Fruit fly (Drosophila melanogaster) whole organism, embryonic: Measurements from ENCODE around the gene eIF2Balpha.

Source experiments
- Adf1 ChIP-seq: fragments of 200-800 bp; sonication (Bioruptor generic); IDR thresholded peaks from 2 replicates; pipeline ENCODE4 v1.3.6; 2022; ENCODE audit warnings: missing biosample characterization, missing genetic modification characterization
- B-H1 ChIP-seq: fragments of 200-800 bp; sonication (Bioruptor generic); IDR thresholded peaks from 3 replicates; pipeline ENCODE4 v1.3.6; 2022; ENCODE audit warnings: missing biosample characterization, missing genetic modification characterization
- CG10147 ChIP-seq: fragments of 200-800 bp; sonication (Bioruptor generic); optimal IDR thresholded peaks from 2 replicates; lab custom pipeline; 2019; ENCODE audit warnings: missing biosample characterization, mild to moderate bottlenecking, missing genetic modification characterization, moderate library complexity
- CG13775 ChIP-seq: fragments of 200-800 bp; sonication (Bioruptor generic); optimal IDR thresholded peaks from 3 replicates; lab custom pipeline; 2017; ENCODE audit warnings: missing biosample characterization, mild to moderate bottlenecking, missing genetic modification characterization
- CG14441 ChIP-seq: fragments of 200-800 bp; sonication (Bioruptor generic); IDR thresholded peaks from 2 replicates; pipeline ENCODE4 v1.3.6; 2022; ENCODE audit warnings: missing biosample characterization, missing genetic modification characterization
- CG1603 ChIP-seq: fragments of 200-800 bp; sonication (Bioruptor generic); optimal IDR thresholded peaks from 2 replicates; lab custom pipeline; 2019; ENCODE audit warnings: missing biosample characterization, mild to moderate bottlenecking, missing genetic modification characterization, moderate library complexity
- CG1647 ChIP-seq: fragments of 200-800 bp; sonication (Bioruptor generic); optimal IDR thresholded peaks from 3 replicates; lab custom pipeline; 2016; ENCODE audit warnings: missing biosample characterization, missing genetic modification characterization
- CG2712 ChIP-seq: fragments of 200-800 bp; optimal IDR thresholded peaks from 3 replicates; lab custom pipeline; 2019; ENCODE audit warnings: missing biosample characterization, mild to moderate bottlenecking, missing genetic modification characterization, moderate library complexity
- CG34376 ChIP-seq: fragments of 200-800 bp; sonication (Bioruptor generic); optimal IDR thresholded peaks from 2 replicates; lab custom pipeline; 2018; ENCODE audit warnings: missing biosample characterization, mild to moderate bottlenecking, missing genetic modification characterization
- CG4360 ChIP-seq: fragments of 200-800 bp; sonication (Bioruptor generic); IDR thresholded peaks from 2 replicates; pipeline ENCODE4 v1.3.6; 2022; ENCODE audit warnings: missing biosample characterization, missing genetic modification characterization
- CG4707 ChIP-seq: fragments of 200-800 bp; sonication (Bioruptor generic); optimal IDR thresholded peaks from 2 replicates; lab custom pipeline; 2018; ENCODE audit warnings: missing biosample characterization, mild to moderate bottlenecking, missing genetic modification characterization, moderate library complexity
- CG7786 ChIP-seq: fragments of 200-800 bp; sonication (Bioruptor generic); optimal IDR thresholded peaks from 2 replicates; lab custom pipeline; 2016; ENCODE audit warnings: missing biosample characterization, missing genetic modification characterization
- CG9727 ChIP-seq: fragments of 200-800 bp; sonication (Bioruptor generic); optimal IDR thresholded peaks from 3 replicates; lab custom pipeline; 2017; ENCODE audit warnings: missing biosample characterization, mild to moderate bottlenecking, missing genetic modification characterization
- Camta ChIP-seq: fragments of 200-800 bp; sonication (Bioruptor generic); optimal IDR thresholded peaks from 2 replicates; lab custom pipeline; 2016; ENCODE audit warnings: missing biosample characterization, missing genetic modification characterization
- Dad ChIP-seq: fragments of 200-800 bp; sonication (Bioruptor generic); optimal IDR thresholded peaks from 3 replicates; lab custom pipeline; 2016; ENCODE audit warnings: missing biosample characterization, missing genetic modification characterization
- Deaf1 ChIP-seq: fragments of 200-800 bp; optimal IDR thresholded peaks from 3 replicates; lab custom pipeline; 2019; ENCODE audit warnings: missing biosample characterization, mild to moderate bottlenecking, missing genetic modification characterization, moderate library complexity
- ERR ChIP-seq: fragments of 200-800 bp; sonication (Bioruptor generic); optimal IDR thresholded peaks from 2 replicates; lab custom pipeline; 2016; ENCODE audit warnings: missing biosample characterization, missing genetic modification characterization
- Ets97D ChIP-seq: fragments of 200-800 bp; sonication (Bioruptor generic); optimal IDR thresholded peaks from 3 replicates; lab custom pipeline; 2016; ENCODE audit warnings: missing biosample characterization, missing genetic modification characterization
- MESR4 ChIP-seq: fragments of 200-800 bp; sonication (Bioruptor generic); optimal IDR thresholded peaks from 2 replicates; lab custom pipeline; 2018; ENCODE audit warnings: missing biosample characterization, mild to moderate bottlenecking, missing genetic modification characterization, moderate library complexity
- Meics ChIP-seq: fragments of 200-800 bp; sonication (Bioruptor generic); optimal IDR thresholded peaks from 2 replicates; lab custom pipeline; 2017; ENCODE audit warnings: missing biosample characterization, mild to moderate bottlenecking, missing genetic modification characterization
- Taf1 ChIP-seq: fragments of 200-800 bp; sonication (Bioruptor generic); IDR thresholded peaks from 2 replicates; pipeline ENCODE4 v1.3.6; 2022; ENCODE audit warnings: missing biosample characterization, missing genetic modification characterization
- ab ChIP-seq: fragments of 200-800 bp; sonication (Bioruptor generic); optimal IDR thresholded peaks from 2 replicates; lab custom pipeline; 2016; ENCODE audit warnings: missing biosample characterization, missing genetic modification characterization
- cg ChIP-seq: fragments of 200-800 bp; sonication (Bioruptor generic); optimal IDR thresholded peaks from 3 replicates; lab custom pipeline; 2019; ENCODE audit warnings: missing biosample characterization, mild to moderate bottlenecking, missing genetic modification characterization, moderate library complexity
- chn ChIP-seq: fragments of 200-800 bp; sonication (Bioruptor generic); optimal IDR thresholded peaks from 2 replicates; lab custom pipeline; 2016; ENCODE audit warnings: missing biosample characterization, missing genetic modification characterization
- esg ChIP-seq: fragments of 200-800 bp; sonication (Bioruptor generic); conservative IDR thresholded peaks from 2 replicates; pipeline ENCODE4 v1.3.6; 2022; ENCODE audit warnings: missing biosample characterization, missing genetic modification characterization
- exex ChIP-seq: fragments of 200-800 bp; sonication (Bioruptor generic); optimal IDR thresholded peaks from 4 replicates; lab custom pipeline; 2018; ENCODE audit warnings: missing biosample characterization, mild to moderate bottlenecking, missing genetic modification characterization, moderate library complexity
- gt ChIP-seq: fragments of 200-800 bp; sonication (Bioruptor generic); IDR thresholded peaks from 2 replicates; pipeline ENCODE4 v1.3.6; 2022; ENCODE audit warnings: missing biosample characterization, missing genetic modification characterization
- her ChIP-seq: fragments of 200-800 bp; sonication (Bioruptor generic); optimal IDR thresholded peaks from 2 replicates; lab custom pipeline; 2016; ENCODE audit warnings: missing biosample characterization, missing genetic modification characterization
- luna ChIP-seq: fragments of 200-800 bp; sonication (Bioruptor generic); optimal IDR thresholded peaks from 2 replicates; lab custom pipeline; 2016; ENCODE audit warnings: missing biosample characterization, missing genetic modification characterization
- mam ChIP-seq: fragments of 200-800 bp; sonication (Bioruptor generic); optimal IDR thresholded peaks from 3 replicates; lab custom pipeline; 2016; ENCODE audit warnings: missing biosample characterization, missing genetic modification characterization
- nerfin-1 ChIP-seq: fragments of 200-800 bp; sonication (Bioruptor generic); optimal IDR thresholded peaks from 3 replicates; lab custom pipeline; 2019; ENCODE audit warnings: missing biosample characterization, mild to moderate bottlenecking, missing genetic modification characterization, moderate library complexity
- oc ChIP-seq: fragments of 200-800 bp; sonication (Bioruptor generic); optimal IDR thresholded peaks from 2 replicates; lab custom pipeline; 2018; ENCODE audit warnings: missing biosample characterization, mild to moderate bottlenecking, missing genetic modification characterization, moderate library complexity
- pfk ChIP-seq: fragments of 200-800 bp; sonication (Bioruptor generic); optimal IDR thresholded peaks from 2 replicates; lab custom pipeline; 2018; ENCODE audit warnings: missing biosample characterization, mild to moderate bottlenecking, missing genetic modification characterization, moderate library complexity
- pho ChIP-seq: fragments of 200-800 bp; sonication (Bioruptor generic); optimal IDR thresholded peaks from 2 replicates; lab custom pipeline; 2016; ENCODE audit warnings: missing biosample characterization, missing genetic modification characterization
- psq ChIP-seq: fragments of 200-800 bp; sonication (Bioruptor generic); optimal IDR thresholded peaks from 2 replicates; lab custom pipeline; 2017; ENCODE audit warnings: missing biosample characterization, missing genetic modification characterization
- sens ChIP-seq: fragments of 200-800 bp; sonication (Bioruptor generic); peaks from one replicate; lab custom pipeline; 2016; ENCODE audit warnings: missing biosample characterization, missing genetic modification characterization
- seq ChIP-seq: fragments of 200-800 bp; sonication (Bioruptor generic); IDR thresholded peaks from 2 replicates; pipeline ENCODE4 v1.3.6; 2022; ENCODE audit warnings: missing biosample characterization, missing genetic modification characterization
- sug ChIP-seq: fragments of 200-800 bp; optimal IDR thresholded peaks from 2 replicates; lab custom pipeline; 2019; ENCODE audit warnings: missing biosample characterization, mild to moderate bottlenecking, missing genetic modification characterization, moderate library complexity
- usp ChIP-seq: fragments of >200 bp; optimal IDR thresholded peaks from 2 replicates; lab custom pipeline; 2017; ENCODE audit warnings: missing biosample characterization, missing genetic modification characterization
- vnd ChIP-seq: fragments of 200-800 bp; sonication (Bioruptor generic); IDR thresholded peaks from 3 replicates; pipeline ENCODE4 v1.3.6; 2022; ENCODE audit warnings: missing biosample characterization, missing genetic modification characterization; ENCODE audit not compliant: partially characterized antibody
- yki ChIP-seq: fragments of >200 bp; optimal IDR thresholded peaks from 3 replicates; lab custom pipeline; 2018

eIF2Balpha gene

dm6 chr3R:29930286-29930685 lies 5.4 kb downstream of the eIF2Balpha start, which contains the start of gene alpha-Man-Ic:
TSS of gene alpha-Man-Ic (minus strand) at chr3R:29930386.
- TF ChIP-seq psq (no peak), mam (GFP tag; lab: Kevin White, UChicago) (no peak), ab (GFP tag; lab: Kevin White, UChicago) (no peak), her (no peak), usp (GFP tag; lab: Kevin White, UChicago) (no peak), CG1603 (tag; lab: Kevin White, UChicago) (no peak), seq (GFP tag; lab: Robert Waterston, UW) (no peak), Taf1 (GFP tag; lab: Robert Waterston, UW) (no peak), pho (GFP tag; lab: Kevin White, UChicago) (no peak), CG9727 (GFP tag; lab: Kevin White, UChicago) (no peak), ERR (GFP tag; lab: Kevin White, UChicago) (no peak), pfk (GFP tag; lab: Kevin White, UChicago) (no peak), chn (GFP tag; lab: Kevin White, UChicago) (no peak), yki (no peak), CG13775 (GFP tag; lab: Kevin White, UChicago) (no peak), CG7786 (GFP tag; lab: Kevin White, UChicago) (no peak), nerfin-1 (tag; lab: Kevin White, UChicago) (no peak), cg (GFP tag; lab: Kevin White, UChicago) (no peak), sens (GFP tag; lab: Kevin White, UChicago) (no peak)

dm6 chr3R:29926955-29927354 lies 8.7 kb downstream of the eIF2Balpha start, which contains the start of gene CG15522:
TSS of gene CG15522 (plus strand) at chr3R:29927255.
- TF ChIP-seq esg (GFP tag; lab: Robert Waterston, UW) (no peak), gt (GFP tag; lab: Robert Waterston, UW) (no peak), CG4707 (GFP tag; lab: Kevin White, UChicago) (no peak), Dad (GFP tag; lab: Kevin White, UChicago) (no peak), oc (tag; lab: Kevin White, UChicago) (no peak), Ets97D (GFP tag; lab: Kevin White, UChicago) (no peak), CG34376 (GFP tag; lab: Kevin White, UChicago) (no peak), luna (GFP tag; lab: Kevin White, UChicago) (no peak), Meics (no peak), Deaf1 (no peak), CG2712 (tag; lab: Kevin White, UChicago) (no peak), CG14441 (GFP tag; lab: Robert Waterston, UW) (no peak), CG4360 (GFP tag; lab: Robert Waterston, UW) (no peak), CG10147 (GFP tag; lab: Kevin White, UChicago) (no peak), MESR4 (GFP tag; lab: Kevin White, UChicago) (no peak), Adf1 (GFP tag; lab: Robert Waterston, UW) (no peak), Camta (GFP tag; lab: Kevin White, UChicago) (no peak), B-H1 (GFP tag; lab: Robert Waterston, UW) (no peak), CG1647 (GFP tag; lab: Kevin White, UChicago) (no peak)
- TF ChIP-seq, all 482 proteins: peak for 0

- peak; percentile 45 for TF ChIP-seq exex (tag; lab: Kevin White, UChicago)
- peak; percentile 66 for TF ChIP-seq sug (tag; lab: Kevin White, UChicago)
- TF ChIP-seq vnd (GFP tag; lab: Robert Waterston, UW): no peak
Observed at dm6 chr3R:29926089-29926488, 9.6 kb downstream of the eIF2Balpha start, which contains the start of gene Jon99Ci. TSS of gene Jon99Ci (minus strand) at chr3R:29926189.
